Worm (Caenorhabditis elegans): ENCODE measurements around the gene ZK637.12.

DNA sequence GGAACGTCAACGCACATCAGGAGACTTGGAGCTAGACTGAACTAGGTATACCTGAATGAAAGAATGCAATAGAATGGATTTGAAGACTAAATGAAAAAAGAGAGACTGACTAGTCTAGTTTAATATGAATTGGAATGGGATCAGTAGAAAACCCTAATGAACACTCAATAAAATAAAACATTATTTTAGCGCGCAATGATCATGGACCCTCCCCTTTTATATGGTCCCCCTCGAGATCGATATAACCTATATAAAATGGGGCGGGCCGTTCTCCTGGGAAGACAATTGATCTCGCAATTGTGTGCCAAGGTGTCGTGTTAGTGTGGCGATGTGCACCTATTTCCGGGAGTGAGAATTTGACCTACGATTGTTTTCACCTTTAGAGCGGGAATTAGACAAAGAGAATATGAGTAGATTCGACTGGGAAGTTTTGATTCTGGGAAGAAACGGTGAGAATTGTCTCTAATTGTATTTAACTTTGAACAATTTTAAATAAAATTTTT lies 6.1 kb upstream of the ZK637.12 start, which contains the start of gene cdc-25.3:
- TF ChIP-seq pha-4 (tag; optimal IDR thresholded peaks at IDR 0.05): no peak
- TF ChIP-seq nhr-76 (tag; optimal IDR thresholded peaks at IDR 0.05): no peak
- TF ChIP-seq unc-62 (GFP tag; optimal IDR thresholded peaks at IDR 0.05): no peak

Data from whole organism, mixed stage, embryonic.